Worm (Caenorhabditis elegans): ENCODE measurements around the gene samt-1.

DNA sequence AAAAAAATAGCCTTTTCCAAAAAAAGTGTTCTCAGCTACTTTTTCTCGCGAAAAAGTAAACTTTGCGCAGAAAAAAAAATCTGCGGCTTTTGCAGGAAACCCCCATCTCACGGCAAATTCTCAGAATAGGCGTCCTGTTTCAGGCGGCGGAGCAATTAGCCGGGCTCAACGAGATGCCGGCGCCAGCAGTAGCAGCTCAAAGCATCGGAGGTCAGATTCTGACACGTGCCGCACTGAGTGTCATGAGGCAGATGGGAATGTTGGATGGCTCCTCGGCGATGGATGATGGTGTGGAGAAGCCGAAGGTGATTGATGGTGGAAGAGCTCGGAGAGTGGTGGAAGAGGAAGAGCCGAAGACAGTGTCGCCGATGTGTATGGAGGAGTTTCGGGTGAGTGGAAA is 44.0 kb upstream of the samt-1 start:
- TF ChIP-seq him-1 (tag; optimal IDR thresholded peaks at IDR 0.05), result no peak
- TF ChIP-seq dao-5 (tag; optimal IDR thresholded peaks at IDR 0.05), result no peak

Measured in whole organism, L4/young adult.